Worm (Caenorhabditis elegans) whole organism, L3 larva: ENCODE data around the gene K08H2.5.

Source experiments
- aly-2 ChIP-seq: fragments of 150-350 bp; optimal IDR thresholded peaks from 2 replicates; lab custom pipeline; 2014; ENCODE audit warnings: missing biosample characterization, missing genetic modification characterization
- ama-1 ChIP-seq: fragments of 150-350 bp; optimal IDR thresholded peaks from 2 replicates; lab custom pipeline; 2018
- ceh-16 ChIP-seq: sonication (generic microtip); optimal IDR thresholded peaks from 2 replicates; lab custom pipeline; 2017; ENCODE audit warnings: missing biosample characterization, missing genetic modification characterization
- elt-3 ChIP-seq, 3 experiments: fragments of 150-350 bp in 1 of 3; sonication (generic microtip) in 2 of 3; optimal IDR thresholded peaks; 2 replicates in 2 of 3; 4 replicates in 1 of 3; lab custom pipeline; 2014 to 2017; ENCODE audit warnings: missing biosample characterization in 3 of 3, missing genetic modification characterization in 3 of 3
- fkh-2 ChIP-seq: fragments of 150-350 bp; optimal IDR thresholded peaks from 2 replicates; lab custom pipeline; 2014; ENCODE audit warnings: missing biosample characterization, missing genetic modification reagents, missing genetic modification characterization
- fos-1 ChIP-seq: fragments of 150-350 bp; optimal IDR thresholded peaks from 2 replicates; lab custom pipeline; 2014; ENCODE audit warnings: missing biosample characterization, missing genetic modification characterization
- nhr-77 ChIP-seq: fragments of 150-350 bp; optimal IDR thresholded peaks from 2 replicates; lab custom pipeline; 2014; ENCODE audit warnings: missing biosample characterization, missing genetic modification characterization
- sea-2 ChIP-seq: fragments of 150-350 bp; sonication (generic microtip); optimal IDR thresholded peaks from 4 replicates; lab custom pipeline; 2014; ENCODE audit warnings: missing biosample characterization, missing genetic modification reagents, missing genetic modification characterization
- unc-62 ChIP-seq: fragments of 150-350 bp; sonication (generic microtip); optimal IDR thresholded peaks from 4 replicates; lab custom pipeline; 2014; ENCODE audit warnings: missing biosample characterization, missing genetic modification reagents, missing genetic modification characterization
- ztf-11 ChIP-seq: fragments of 150-350 bp; optimal IDR thresholded peaks from 2 replicates; lab custom pipeline; 2014; ENCODE audit warnings: missing biosample characterization, missing genetic modification characterization

- TF ChIP-seq fos-1 (tag; lab: Kevin White, UChicago) (no peak), ama-1 (lab: Kevin White, UChicago) (no peak), ztf-11 (tag; lab: Kevin White, UChicago) (no peak), nhr-77 (tag; lab: Kevin White, UChicago) (no peak), elt-3 (tag; optimal IDR thresholded peaks at IDR 0.05; lab: Kevin White, UChicago) (no peak), ceh-16 (no peak), unc-62 (GFP tag; lab: Kevin White, UChicago) (no peak), fkh-2 (tag; lab: Kevin White, UChicago) (no peak), aly-2 (tag; lab: Kevin White, UChicago) (no peak), sea-2 (GFP tag; lab: Kevin White, UChicago) (no peak)
These were observed 42.0 kb upstream of the K08H2.5 start, which contains the start of gene cyp-14A4 for ce11 chrX:13284091-13284490.
